Worm (Caenorhabditis elegans) whole organism, L4 larva: ENCODE results near the gene H13N06.7.
A peak's percentile ranks its signal among the peaks of the same experiment; 100 is the strongest.
"Not testable (repeated sequence)": the region's sequence is repeated elsewhere in the genome, so short reads cannot be mapped to it uniquely, and the experiment has no call there.

Source experiments
- F10B5.3 ChIP-seq: sonication (generic microtip); optimal IDR thresholded peaks from 2 replicates; lab custom pipeline; 2016; ENCODE audit warnings: mild to moderate bottlenecking, missing genetic modification characterization, missing compliant biosample characterization
- F26F4.8 ChIP-seq: fragments of 200-800 bp; sonication (Bioruptor generic); conservative IDR thresholded peaks from 2 replicates; pipeline ENCODE4 v1.3.6; 2022; ENCODE audit warnings: missing genetic modification characterization, missing compliant biosample characterization
- F37D6.2 ChIP-seq: sonication (generic microtip); optimal IDR thresholded peaks from 2 replicates; lab custom pipeline; 2016; ENCODE audit warnings: mild to moderate bottlenecking, missing genetic modification characterization, missing compliant biosample characterization
- Y105C5A.15 ChIP-seq: fragments of 200-800 bp; sonication (Bioruptor generic); IDR thresholded peaks from 2 replicates; pipeline ENCODE4 v1.3.6; 2022; ENCODE audit warnings: missing genetic modification characterization, missing compliant biosample characterization
- Y48G9A.11 ChIP-seq: fragments of 200-800 bp; sonication (Bioruptor generic); IDR thresholded peaks from 2 replicates; pipeline ENCODE4 v1.3.6; 2022; ENCODE audit warnings: missing genetic modification reagents, missing genetic modification characterization, missing compliant biosample characterization
- ZK337.2 ChIP-seq: fragments of 200-800 bp; sonication (Bioruptor generic); IDR thresholded peaks from 2 replicates; pipeline ENCODE4 v1.3.6; 2022; ENCODE audit warnings: missing genetic modification reagents, missing genetic modification characterization, missing compliant biosample characterization
- aha-1 ChIP-seq: fragments of 150-350 bp; peaks from one replicate; lab custom pipeline; 2014; ENCODE audit warnings: missing biosample characterization, missing genetic modification characterization
- ama-1 ChIP-seq: fragments of 150-350 bp; optimal IDR thresholded peaks from 2 replicates; lab custom pipeline; 2014; ENCODE audit warnings: inconsistent platforms, mixed read lengths
- ceh-20 ChIP-seq: fragments of 200-800 bp; sonication (Bioruptor generic); IDR thresholded peaks from 2 replicates; pipeline ENCODE4 v1.3.6; 2022; ENCODE audit warnings: missing genetic modification reagents, missing genetic modification characterization, missing compliant biosample characterization
- ceh-44 ChIP-seq: fragments of 200-800 bp; sonication (Bioruptor generic); IDR thresholded peaks from 2 replicates; pipeline ENCODE4 v1.3.6; 2022; ENCODE audit warnings: missing genetic modification reagents, missing genetic modification characterization, missing compliant biosample characterization
- ctbp-1 ChIP-seq: fragments of 200-800 bp; sonication (Bioruptor generic); IDR thresholded peaks from 2 replicates; pipeline ENCODE4 v1.3.6; 2022; ENCODE audit warnings: missing genetic modification reagents, missing genetic modification characterization, missing compliant biosample characterization
- daf-16 ChIP-seq, 3 experiments: sonication (generic microtip); optimal IDR thresholded peaks; 2 replicates each; lab custom pipeline; 2016 to 2017; ENCODE audit warnings: missing genetic modification characterization in 3 of 3, missing genetic modification reagents in 3 of 3, mild to moderate bottlenecking in 2 of 3, missing compliant biosample characterization in 2 of 3, missing biosample characterization in 1 of 3, moderate library complexity in 1 of 3
- dmd-6 ChIP-seq: fragments of 200-800 bp; sonication (Bioruptor generic); IDR thresholded peaks from 2 replicates; pipeline ENCODE4 v1.3.6; 2022; ENCODE audit warnings: missing genetic modification reagents, missing genetic modification characterization, missing compliant biosample characterization
- dve-1 ChIP-seq: sonication (generic microtip); optimal IDR thresholded peaks from 2 replicates; lab custom pipeline; 2017; ENCODE audit warnings: antibody characterized with exemption, mild to moderate bottlenecking, missing genetic modification characterization, missing compliant biosample characterization; ENCODE audit not compliant: insufficient read depth
- egl-43 ChIP-seq: fragments of 200-800 bp; sonication (Bioruptor generic); IDR thresholded peaks from 2 replicates; pipeline ENCODE4 v1.3.6; 2022; ENCODE audit warnings: missing genetic modification reagents, missing genetic modification characterization, missing compliant biosample characterization
- fkh-10 ChIP-seq: fragments of 150-350 bp; optimal IDR thresholded peaks from 2 replicates; lab custom pipeline; 2014; ENCODE audit warnings: missing biosample characterization, missing genetic modification reagents, missing genetic modification characterization
- hif-1 ChIP-seq, 2 experiments: sonication (generic microtip); optimal IDR thresholded peaks; 2 replicates each; lab custom pipeline; 2016 to 2017; ENCODE audit warnings: missing compliant biosample characterization in 2 of 2, missing genetic modification characterization in 2 of 2, missing genetic modification reagents in 2 of 2, missing genotype in 2 of 2, mild to moderate bottlenecking in 1 of 2
- hlh-11 ChIP-seq: fragments of 200-800 bp; sonication (Bioruptor generic); optimal IDR thresholded peaks from 2 replicates; lab custom pipeline; 2018; ENCODE audit warnings: mild to moderate bottlenecking, missing genetic modification characterization, missing compliant biosample characterization
- hlh-30 ChIP-seq: sonication (generic microtip); optimal IDR thresholded peaks from 2 replicates; lab custom pipeline; 2017; ENCODE audit warnings: antibody characterized with exemption, mild to moderate bottlenecking, missing genetic modification characterization, missing compliant biosample characterization; ENCODE audit not compliant: insufficient read depth
- hmg-1.1 ChIP-seq: fragments of 200-800 bp; sonication (Bioruptor generic); IDR thresholded peaks from 2 replicates; pipeline ENCODE4 v1.3.6; 2022; ENCODE audit warnings: missing genetic modification reagents, missing genetic modification characterization, missing compliant biosample characterization
- jun-1 ChIP-seq: fragments of 150-350 bp; optimal IDR thresholded peaks from 2 replicates; lab custom pipeline; 2014; ENCODE audit warnings: missing biosample characterization, missing genetic modification reagents, missing genetic modification characterization
- lin-29 ChIP-seq: fragments of 200-800 bp; sonication (Bioruptor generic); IDR thresholded peaks from 2 replicates; pipeline ENCODE4 v1.3.6; 2022; ENCODE audit warnings: missing genetic modification reagents, missing genetic modification characterization, missing compliant biosample characterization
- lsy-2 ChIP-seq, 2 experiments: fragments of 150-350 bp in 1 of 2; sonication (generic microtip) in 1 of 2; optimal IDR thresholded peaks; 2 replicates each; lab custom pipeline; 2014 to 2017; ENCODE audit warnings: missing biosample characterization in 2 of 2, missing genetic modification characterization in 2 of 2
- mdl-1 ChIP-seq, 2 experiments: fragments of 150-350 bp in 1 of 2; sonication (generic microtip) in 1 of 2; optimal IDR thresholded peaks; 2 replicates each; lab custom pipeline; 2014 to 2017; ENCODE audit warnings: missing biosample characterization in 2 of 2, missing genetic modification characterization in 2 of 2
- mep-1 ChIP-seq: fragments of 150-350 bp; sonication (generic microtip); optimal IDR thresholded peaks from 3 replicates; lab custom pipeline; 2014; ENCODE audit warnings: missing biosample characterization, missing genetic modification characterization
- mxl-2 ChIP-seq: fragments of 200-800 bp; sonication (Bioruptor generic); conservative IDR thresholded peaks from 2 replicates; pipeline ENCODE4 v1.3.6; 2022; ENCODE audit warnings: missing genetic modification reagents, missing genetic modification characterization, missing compliant biosample characterization
- nhr-102 ChIP-seq: sonication (generic microtip); optimal IDR thresholded peaks from 2 replicates; lab custom pipeline; 2016; ENCODE audit warnings: mild to moderate bottlenecking, missing genetic modification characterization, moderate library complexity, missing compliant biosample characterization
- nhr-11 ChIP-seq: fragments of 150-350 bp; optimal IDR thresholded peaks from 2 replicates; lab custom pipeline; 2014; ENCODE audit warnings: missing biosample characterization, missing genetic modification characterization
- nhr-48 ChIP-seq: sonication (generic microtip); optimal IDR thresholded peaks from 2 replicates; lab custom pipeline; 2016; ENCODE audit warnings: mild to moderate bottlenecking, missing genetic modification characterization, missing compliant biosample characterization
- nhr-76 ChIP-seq: fragments of 150-350 bp; optimal IDR thresholded peaks from 2 replicates; lab custom pipeline; 2014; ENCODE audit warnings: missing biosample characterization, missing genetic modification characterization
- nhr-77 ChIP-seq: fragments of 150-350 bp; optimal IDR thresholded peaks from 2 replicates; lab custom pipeline; 2014; ENCODE audit warnings: missing biosample characterization, missing genetic modification characterization
- pha-4 ChIP-seq, 2 experiments: fragments of 150-350 bp in 1 of 2; fragments of 200-800 bp in 1 of 2; sonication (Bioruptor generic) in 1 of 2; IDR thresholded peaks in 1 of 2; optimal IDR thresholded peaks in 1 of 2; 2 replicates each; pipeline versions ENCODE4 v1.3.6 to Lab custom; 2014 to 2022; ENCODE audit warnings: missing genetic modification characterization in 2 of 2, missing genetic modification reagents in 2 of 2, missing biosample characterization in 1 of 2, missing compliant biosample characterization in 1 of 2
- pqm-1 ChIP-seq: sonication (generic microtip); optimal IDR thresholded peaks from 2 replicates; lab custom pipeline; 2017; ENCODE audit warnings: missing biosample characterization, missing genetic modification characterization
- rbr-2 ChIP-seq: sonication (generic microtip); optimal IDR thresholded peaks from 2 replicates; lab custom pipeline; 2016; ENCODE audit warnings: missing genotype, missing genetic modification characterization, missing compliant biosample characterization
- set-16 ChIP-seq: fragments of 200-800 bp; sonication (Bioruptor generic); IDR thresholded peaks from 2 replicates; pipeline ENCODE4 v1.3.6; 2022; ENCODE audit warnings: missing genetic modification reagents, missing genetic modification characterization, missing compliant biosample characterization
- tra-1 ChIP-seq: fragments of 200-800 bp; sonication (Bioruptor generic); IDR thresholded peaks from 2 replicates; pipeline ENCODE4 v1.3.6; 2022; ENCODE audit warnings: missing genetic modification reagents, missing genetic modification characterization, missing compliant biosample characterization
- unc-130 ChIP-seq: sonication (generic microtip); optimal IDR thresholded peaks from 2 replicates; lab custom pipeline; 2016; ENCODE audit warnings: missing genetic modification reagents, missing genetic modification characterization, missing compliant biosample characterization
- unc-39 ChIP-seq: sonication (generic microtip); optimal IDR thresholded peaks from 2 replicates; lab custom pipeline; 2017; ENCODE audit warnings: missing biosample characterization, missing genetic modification characterization
- unc-62 ChIP-seq, 3 experiments: fragments of 150-350 bp in 1 of 3; sonication (generic microtip); optimal IDR thresholded peaks in 2 of 3; peaks in 1 of 3; 1 replicate in 1 of 3; 2 replicates in 2 of 3; lab custom pipeline; 2014 to 2017; ENCODE audit warnings: missing biosample characterization in 3 of 3, missing genetic modification characterization in 3 of 3, missing genetic modification reagents in 3 of 3, missing genotype in 1 of 3
- zfp-3 ChIP-seq: fragments of 200-800 bp; sonication (Bioruptor generic); conservative IDR thresholded peaks from 2 replicates; pipeline ENCODE4 v1.3.6; 2022; ENCODE audit warnings: missing genetic modification reagents, missing genetic modification characterization, missing compliant biosample characterization

The H13N06.7 gene

ce11 chrX:15528472-15528871 lies 25.5 kb downstream of the H13N06.7 start:
- TF ChIP-seq unc-62 (GFP tag; optimal IDR thresholded peaks at IDR 0.05 in 1 of 2; lab: Kevin White, UChicago) (no peak), unc-62 (tag; optimal IDR thresholded peaks at IDR 0.05; lab: Kevin White, UChicago) (no peak), nhr-102 (tag; lab: Kevin White, UChicago) (no peak), F26F4.8 (GFP tag; lab: Robert Waterston, UW) (no peak), lin-29 (GFP tag; lab: Robert Waterston, UW) (0 out of 2 replicates have a peak, but pooled peaks have one; percentile 22)
- TF ChIP-seq, all 104 proteins: peak for 1

DNA sequence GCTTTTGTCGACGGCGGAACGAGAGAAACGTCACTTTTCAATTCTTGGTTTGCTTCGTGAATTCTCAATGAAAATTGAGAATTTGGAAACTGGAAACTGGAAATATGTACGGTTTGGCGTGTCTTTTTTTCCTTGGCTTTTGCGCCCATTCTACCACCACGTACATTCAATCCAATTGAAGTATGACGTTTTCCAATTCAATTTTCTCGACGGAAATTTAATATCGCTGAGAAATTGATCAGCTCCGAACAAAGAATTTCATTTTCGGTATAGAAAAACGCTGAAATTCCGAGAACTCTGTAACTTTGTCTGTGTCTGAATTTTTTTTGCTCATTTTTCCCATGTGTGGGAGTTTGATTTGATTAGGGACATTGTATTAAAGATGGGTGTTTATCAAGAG lies 30.3 kb downstream of the H13N06.7 start:
- TF ChIP-seq ceh-20 (GFP tag; lab: Robert Waterston, UW) (no peak), fkh-10 (peak; percentile 20), egl-43 (GFP tag; lab: Robert Waterston, UW) (0 out of 2 replicates have a peak, but pooled peaks have one; percentile 17), ZK337.2 (GFP tag; lab: Robert Waterston, UW) (no peak)

DNA sequence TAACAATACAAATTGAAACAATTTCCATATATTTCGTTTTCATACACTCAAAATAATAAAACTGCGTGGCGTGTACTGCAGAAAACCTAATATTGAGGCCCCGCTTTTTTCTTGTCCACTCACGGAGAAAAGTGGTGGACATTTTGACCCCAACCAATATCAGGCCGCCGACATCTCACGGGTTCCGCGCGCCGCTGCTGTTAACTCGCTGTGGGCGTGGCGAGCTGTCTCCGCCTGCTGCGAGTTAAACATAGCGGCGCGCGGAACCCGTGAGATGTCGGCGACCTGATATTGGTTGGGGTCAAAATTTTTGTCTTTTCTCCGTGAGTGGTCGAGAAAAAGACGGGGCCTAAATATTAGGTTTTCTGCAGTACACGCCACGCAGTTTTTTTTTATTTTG lies 30.9 kb downstream of the H13N06.7 start:
- TF ChIP-seq set-16 (peak; percentile 33; the same call in 1 of the 2 replicates), unc-62 (GFP tag; optimal IDR thresholded peaks at IDR 0.05 in 1 of 2; lab: Kevin White, UChicago) (peak in 1 of 2 experiments; percentile 30)
- not testable (repeated sequence) for TF ChIP-seq unc-62 (tag; optimal IDR thresholded peaks at IDR 0.05; lab: Kevin White, UChicago)

- TF ChIP-seq ctbp-1 (GFP tag; lab: Robert Waterston, UW) (peak; percentile 90; the same call in 1 of the 2 replicates), hlh-30 (peak; percentile 72), ZK337.2 (GFP tag; lab: Robert Waterston, UW) (0 out of 2 replicates have a peak, but pooled peaks have one; percentile 26), mep-1 (tag; lab: Kevin White, UChicago) (peak; percentile 51), mxl-2 (GFP tag; lab: Robert Waterston, UW) (0 out of 2 replicates have a peak, but pooled peaks have one; percentile 28), ama-1 (lab: Kevin White, UChicago) (no peak), ceh-20 (GFP tag; lab: Robert Waterston, UW) (peak; percentile 57; the same call in 1 of the 2 replicates), unc-62 (GFP tag; optimal IDR thresholded peaks at IDR 0.05 in 1 of 2; lab: Kevin White, UChicago) (peak in 1 of 2 experiments; percentile 97), unc-62 (tag; optimal IDR thresholded peaks at IDR 0.05; lab: Kevin White, UChicago) (no peak), aha-1 (peak; percentile 98), rbr-2 (tag; lab: Kevin White, UChicago) (peak; percentile 73), mdl-1 (tag; optimal IDR thresholded peaks at IDR 0.05; lab: Kevin White, UChicago) (no peak), Y48G9A.11 (GFP tag; lab: Robert Waterston, UW) (no peak), hif-1 (tag; optimal IDR thresholded peaks at IDR 0.05; lab: Kevin White, UChicago) (peak in 1 of 2 experiments; percentile 55), tra-1 (GFP tag; lab: Robert Waterston, UW) (0 out of 2 replicates have a peak, but pooled peaks have one; percentile 47), daf-16 (GFP tag; optimal IDR thresholded peaks at IDR 0.05; lab: Kevin White, UChicago) (peak in 1 of 2 experiments; percentile 12), daf-16 (tag; optimal IDR thresholded peaks at IDR 0.05; lab: Kevin White, UChicago) (no peak), nhr-11 (tag; lab: Kevin White, UChicago) (peak; percentile 50), pha-4 (GFP tag; IDR thresholded peaks at IDR 0.05; lab: Robert Waterston, UW) (peak; percentile 61; the same call in 1 of the 2 replicates), pha-4 (tag; optimal IDR thresholded peaks at IDR 0.05; lab: Kevin White, UChicago) (no peak), jun-1 (tag; lab: Kevin White, UChicago) (no peak), pqm-1 (tag; lab: Kevin White, UChicago) (no peak), egl-43 (GFP tag; lab: Robert Waterston, UW) (peak; percentile 44; the same call in 1 of the 2 replicates), hlh-11 (tag; lab: Kevin White, UChicago) (peak; percentile 70), nhr-76 (tag; lab: Kevin White, UChicago) (no peak), nhr-102 (tag; lab: Kevin White, UChicago) (no peak), ceh-44 (0 out of 2 replicates have a peak, but pooled peaks have one; percentile 8), F37D6.2 (tag; lab: Kevin White, UChicago) (peak; percentile 76), unc-39 (tag; lab: Kevin White, UChicago) (peak; percentile 25), nhr-77 (tag; lab: Kevin White, UChicago) (no peak), fkh-10 (peak; percentile 75), set-16 (peak; percentile 63), unc-130 (GFP tag; lab: Kevin White, UChicago) (no peak), Y105C5A.15 (GFP tag; lab: Robert Waterston, UW) (no peak), nhr-48 (tag; lab: Kevin White, UChicago) (peak; percentile 19), hmg-1.1 (GFP tag; lab: Robert Waterston, UW) (peak; percentile 76), dve-1 (tag; lab: Kevin White, UChicago) (no peak), lsy-2 (tag; optimal IDR thresholded peaks at IDR 0.05; lab: Kevin White, UChicago) (peak; percentile 69 to 76), F10B5.3 (no peak), dmd-6 (GFP tag; lab: Robert Waterston, UW) (peak; percentile 52), zfp-3 (no peak)
Observed at ce11 chrX:15535190-15535636, 32.3 kb downstream of the H13N06.7 start.
